Fruit fly (Drosophila melanogaster) whole organism, embryonic: ENCODE measurements around the gene pasi2.

ENCODE experiments used
- Adf1 ChIP-seq: fragments of 200-800 bp; sonication (Bioruptor generic); IDR thresholded peaks from 2 replicates; pipeline ENCODE4 v1.3.6; 2022; ENCODE audit warnings: missing biosample characterization, missing genetic modification characterization
- CG1024 ChIP-seq: fragments of 200-800 bp; sonication (Bioruptor generic); IDR thresholded peaks from 2 replicates; pipeline ENCODE4 v1.3.6; 2022; ENCODE audit warnings: missing biosample characterization, missing genetic modification characterization
- CG10959 ChIP-seq: fragments of 200-800 bp; sonication (Bioruptor generic); IDR thresholded peaks from 2 replicates; pipeline ENCODE4 v1.3.6; 2022; ENCODE audit warnings: missing biosample characterization, missing genetic modification characterization
- CG11696 ChIP-seq: fragments of 200-800 bp; sonication (Bioruptor generic); IDR thresholded peaks from 2 replicates; pipeline ENCODE4 v1.3.6; 2022; ENCODE audit warnings: missing biosample characterization, missing genetic modification characterization
- CG12071 ChIP-seq: fragments of 200-800 bp; sonication (Bioruptor generic); optimal IDR thresholded peaks from 3 replicates; lab custom pipeline; 2018; ENCODE audit warnings: missing biosample characterization, mild to moderate bottlenecking, missing genetic modification characterization
- CG12236 ChIP-seq: fragments of 200-800 bp; sonication (Bioruptor generic); optimal IDR thresholded peaks from 2 replicates; lab custom pipeline; 2016; ENCODE audit warnings: missing biosample characterization, missing genetic modification characterization
- CG12744 ChIP-seq: fragments of 200-800 bp; sonication (Bioruptor generic); optimal IDR thresholded peaks from 2 replicates; lab custom pipeline; 2016; ENCODE audit warnings: missing biosample characterization, missing genetic modification characterization
- CG13123 ChIP-seq: fragments of 200-800 bp; sonication (Bioruptor generic); optimal IDR thresholded peaks from 2 replicates; lab custom pipeline; 2016; ENCODE audit warnings: missing biosample characterization, missing genetic modification characterization
- CG14965 ChIP-seq: fragments of 200-800 bp; sonication (Bioruptor generic); optimal IDR thresholded peaks from 2 replicates; lab custom pipeline; 2016; ENCODE audit warnings: missing biosample characterization, missing genetic modification characterization, borderline replicate concordance
- CG17568 ChIP-seq: fragments of 200-800 bp; sonication (Bioruptor generic); optimal IDR thresholded peaks from 2 replicates; lab custom pipeline; 2018; ENCODE audit warnings: missing biosample characterization, mild to moderate bottlenecking, missing genetic modification characterization, moderate library complexity
- CG18476 ChIP-seq: fragments of 200-800 bp; sonication (Bioruptor generic); optimal IDR thresholded peaks from 2 replicates; lab custom pipeline; 2016; ENCODE audit warnings: missing biosample characterization, mild to moderate bottlenecking, missing genetic modification characterization
- CG2129 ChIP-seq: fragments of 200-800 bp; sonication (Bioruptor generic); IDR thresholded peaks from 2 replicates; pipeline ENCODE4 v1.3.6; 2022; ENCODE audit warnings: missing biosample characterization, missing genetic modification characterization; ENCODE audit not compliant: partially characterized antibody
- CG2875 ChIP-seq: fragments of 200-800 bp; sonication (Bioruptor generic); optimal IDR thresholded peaks from 2 replicates; lab custom pipeline; 2017; ENCODE audit warnings: missing biosample characterization, mild to moderate bottlenecking, missing genetic modification characterization, missing genetic modification reagents
- CG34224 ChIP-seq: fragments of 200-800 bp; sonication (Bioruptor generic); IDR thresholded peaks from 3 replicates; pipeline ENCODE4 v1.3.6; 2022; ENCODE audit warnings: missing biosample characterization, missing genetic modification characterization; ENCODE audit not compliant: partially characterized antibody
- CG34422 ChIP-seq: fragments of 200-800 bp; sonication (Bioruptor generic); IDR thresholded peaks from 3 replicates; pipeline ENCODE4 v1.3.6; 2022; ENCODE audit warnings: missing biosample characterization, missing genetic modification characterization
- CG4328 ChIP-seq: fragments of 200-800 bp; sonication (Bioruptor generic); optimal IDR thresholded peaks from 3 replicates; lab custom pipeline; 2017; ENCODE audit warnings: missing biosample characterization, missing genetic modification reagents, missing genetic modification characterization
- CG4424 ChIP-seq: fragments of 200-800 bp; sonication (Bioruptor generic); optimal IDR thresholded peaks from 3 replicates; lab custom pipeline; 2016; ENCODE audit warnings: missing biosample characterization, missing genetic modification characterization
- CG7963 ChIP-seq: fragments of 200-800 bp; sonication (Bioruptor generic); IDR thresholded peaks from 3 replicates; pipeline ENCODE4 v1.3.6; 2022; ENCODE audit warnings: missing biosample characterization, missing genetic modification characterization; ENCODE audit not compliant: partially characterized antibody
- CG8290 ChIP-seq, 3 experiments: fragments of 200-800 bp; sonication (Bioruptor generic); optimal IDR thresholded peaks; 2 replicates each; lab custom pipeline; 2016 to 2019; ENCODE audit warnings: missing biosample characterization in 3 of 3, missing genetic modification characterization in 3 of 3, mild to moderate bottlenecking in 2 of 3, moderate library complexity in 1 of 3
- CG8924 ChIP-seq: fragments of 200-800 bp; optimal IDR thresholded peaks from 3 replicates; lab custom pipeline; 2019; ENCODE audit warnings: missing biosample characterization, mild to moderate bottlenecking, missing genetic modification characterization, moderate library complexity
- CG9215 ChIP-seq: fragments of 200-800 bp; sonication (Bioruptor generic); IDR thresholded peaks from 2 replicates; pipeline ENCODE4 v1.3.6; 2022; ENCODE audit warnings: missing biosample characterization, missing genetic modification characterization
- Gug ChIP-seq: fragments of 200-800 bp; sonication (Bioruptor generic); IDR thresholded peaks from 4 replicates; pipeline ENCODE4 v1.3.6; 2022; ENCODE audit warnings: missing biosample characterization, missing genetic modification characterization
- Jarid2 ChIP-seq: fragments of 200-800 bp; sonication (Bioruptor generic); optimal IDR thresholded peaks from 3 replicates; lab custom pipeline; 2017; ENCODE audit warnings: mild to moderate bottlenecking, missing biosample characterization, missing genetic modification reagents, missing genetic modification characterization
- Max ChIP-seq: fragments of 200-800 bp; sonication (Bioruptor generic); optimal IDR thresholded peaks from 2 replicates; lab custom pipeline; 2016; ENCODE audit warnings: missing biosample characterization, mild to moderate bottlenecking, missing genetic modification characterization
- NK7.1 ChIP-seq: fragments of 200-800 bp; sonication (Bioruptor generic); optimal IDR thresholded peaks from 3 replicates; lab custom pipeline; 2016; ENCODE audit warnings: missing biosample characterization, missing genetic modification characterization
- Neu2 ChIP-seq: fragments of 200-800 bp; sonication (Bioruptor generic); optimal IDR thresholded peaks from 3 replicates; lab custom pipeline; 2016; ENCODE audit warnings: missing biosample characterization, missing genetic modification characterization, borderline replicate concordance
- Scr ChIP-seq: fragments of 200-800 bp; sonication (Bioruptor generic); IDR thresholded peaks from 2 replicates; pipeline ENCODE4 v1.3.6; 2022; ENCODE audit warnings: missing biosample characterization, missing genetic modification characterization; ENCODE audit not compliant: partially characterized antibody
- Ssrp ChIP-seq: fragments of 200-800 bp; sonication (Bioruptor generic); optimal IDR thresholded peaks from 2 replicates; lab custom pipeline; 2018; ENCODE audit warnings: missing biosample characterization, mild to moderate bottlenecking, missing genetic modification characterization, moderate library complexity
- YL-1 ChIP-seq: fragments of 200-800 bp; sonication (Bioruptor generic); optimal IDR thresholded peaks from 3 replicates; lab custom pipeline; 2017; ENCODE audit warnings: missing biosample characterization, mild to moderate bottlenecking, missing genetic modification characterization
- ab ChIP-seq: fragments of 200-800 bp; sonication (Bioruptor generic); optimal IDR thresholded peaks from 2 replicates; lab custom pipeline; 2016; ENCODE audit warnings: missing biosample characterization, missing genetic modification characterization
- ara ChIP-seq: fragments of 200-800 bp; sonication (Bioruptor generic); IDR thresholded peaks from 2 replicates; pipeline ENCODE4 v1.3.6; 2022; ENCODE audit warnings: missing biosample characterization, missing genetic modification characterization
- ato ChIP-seq: fragments of 200-800 bp; sonication (Bioruptor generic); IDR thresholded peaks from 2 replicates; pipeline ENCODE4 v1.3.6; 2022; ENCODE audit warnings: missing biosample characterization, missing genetic modification characterization; ENCODE audit not compliant: partially characterized antibody
- bbx ChIP-seq: fragments of 200-800 bp; sonication (Bioruptor generic); IDR thresholded peaks from 2 replicates; pipeline ENCODE4 v1.3.6; 2022; ENCODE audit warnings: missing biosample characterization, missing genetic modification characterization; ENCODE audit not compliant: partially characterized antibody
- bsh ChIP-seq, 2 experiments: fragments of 200-800 bp; sonication (Bioruptor generic); optimal IDR thresholded peaks; 2 replicates each; lab custom pipeline; 2017 to 2018; ENCODE audit warnings: mild to moderate bottlenecking in 2 of 2, missing biosample characterization in 2 of 2, missing genetic modification characterization in 2 of 2, moderate library complexity in 1 of 2
- crol ChIP-seq: fragments of 200-800 bp; sonication (Bioruptor generic); IDR thresholded peaks from 2 replicates; pipeline ENCODE4 v1.3.6; 2022; ENCODE audit warnings: missing biosample characterization, missing genetic modification characterization
- crp ChIP-seq, 2 experiments: fragments of 200-800 bp; sonication (Bioruptor generic); optimal IDR thresholded peaks; 2 replicates in 1 of 2; 3 replicates in 1 of 2; lab custom pipeline; 2017; ENCODE audit warnings: missing biosample characterization in 2 of 2, missing genetic modification characterization in 2 of 2, mild to moderate bottlenecking in 1 of 2, moderate library complexity in 1 of 2
- dan ChIP-seq: fragments of 200-800 bp; sonication (Bioruptor generic); IDR thresholded peaks from 2 replicates; pipeline ENCODE4 v1.3.6; 2022; ENCODE audit warnings: missing biosample characterization, missing genetic modification characterization
- dimm ChIP-seq: fragments of 200-800 bp; sonication (Bioruptor generic); IDR thresholded peaks from 2 replicates; pipeline ENCODE4 v1.3.6; 2022; ENCODE audit warnings: missing biosample characterization, missing genetic modification characterization
- dysf ChIP-seq: fragments of 200-800 bp; sonication (Bioruptor generic); IDR thresholded peaks from 3 replicates; pipeline ENCODE4 v1.3.6; 2022; ENCODE audit warnings: missing biosample characterization, missing genetic modification characterization
- fd96Cb ChIP-seq: fragments of 200-800 bp; sonication (Bioruptor generic); optimal IDR thresholded peaks from 2 replicates; lab custom pipeline; 2018; ENCODE audit warnings: missing biosample characterization, mild to moderate bottlenecking, missing genetic modification characterization, moderate library complexity
- grn ChIP-seq: fragments of 200-800 bp; sonication (Bioruptor generic); optimal IDR thresholded peaks from 3 replicates; lab custom pipeline; 2017; ENCODE audit warnings: missing biosample characterization, missing genetic modification characterization
- gsb ChIP-seq: fragments of 200-800 bp; sonication (Bioruptor generic); IDR thresholded peaks from 2 replicates; pipeline ENCODE4 v1.3.6; 2022; ENCODE audit warnings: missing biosample characterization, missing genetic modification characterization
- insv ChIP-seq, 2 experiments: fragments of 200-800 bp; sonication (Bioruptor generic); optimal IDR thresholded peaks; 3 replicates each; lab custom pipeline; 2016 to 2018; ENCODE audit warnings: missing biosample characterization in 2 of 2, missing genetic modification characterization in 2 of 2
- kay ChIP-seq: fragments of 200-800 bp; sonication (Bioruptor generic); optimal IDR thresholded peaks from 2 replicates; lab custom pipeline; 2016; ENCODE audit warnings: missing biosample characterization, missing genetic modification characterization
- maf-S ChIP-seq: fragments of 200-800 bp; sonication (Bioruptor generic); optimal IDR thresholded peaks from 2 replicates; lab custom pipeline; 2016; ENCODE audit warnings: missing biosample characterization, missing genetic modification characterization
- rib ChIP-seq: fragments of 200-800 bp; sonication (Bioruptor generic); IDR thresholded peaks from 2 replicates; pipeline ENCODE4 v1.3.6; 2022; ENCODE audit warnings: missing biosample characterization, missing genetic modification characterization
- sisA ChIP-seq: fragments of 200-800 bp; sonication (Bioruptor generic); IDR thresholded peaks from 2 replicates; pipeline ENCODE4 v1.3.6; 2022; ENCODE audit warnings: missing biosample characterization, missing genetic modification characterization
- sug ChIP-seq: fragments of 200-800 bp; optimal IDR thresholded peaks from 2 replicates; lab custom pipeline; 2019; ENCODE audit warnings: missing biosample characterization, mild to moderate bottlenecking, missing genetic modification characterization, moderate library complexity
- tio ChIP-seq: fragments of 200-800 bp; sonication (Bioruptor generic); optimal IDR thresholded peaks from 2 replicates; lab custom pipeline; 2017; ENCODE audit warnings: missing biosample characterization, missing genetic modification characterization, inconsistent platforms

pasi2 gene

DNA sequence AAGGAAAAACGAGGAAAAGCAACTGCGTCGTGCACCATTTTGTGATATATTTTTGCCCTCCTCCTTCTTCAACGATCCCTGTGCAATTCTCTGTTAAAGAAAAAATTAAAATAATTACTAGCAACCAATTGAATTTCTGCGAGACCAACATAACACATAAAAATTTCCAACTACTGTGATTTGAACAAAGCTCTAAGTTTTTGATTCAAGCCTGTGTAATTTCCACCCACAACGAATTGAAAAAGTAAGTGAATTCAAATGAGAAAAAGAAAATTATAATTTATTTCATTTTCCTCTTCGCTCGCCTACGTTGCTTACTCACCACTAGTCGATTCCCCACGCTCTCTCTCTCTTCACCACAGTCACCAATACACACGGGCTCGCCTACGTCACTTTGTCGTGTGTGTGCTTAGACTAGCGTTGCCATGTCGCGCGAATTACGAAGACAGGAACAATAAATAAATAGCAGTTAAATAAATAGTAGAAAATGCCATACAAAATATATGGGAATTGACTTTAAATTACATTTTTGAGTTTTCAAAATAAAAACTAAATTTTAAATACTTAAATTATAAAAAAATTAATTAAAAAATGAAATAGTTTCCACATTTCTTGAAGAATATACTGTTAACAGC, 7.4 kb downstream of the pasi2 start (continued):
- TF ChIP-seq ara (GFP tag; lab: Robert Waterston, UW) (no peak), NK7.1 (GFP tag; lab: Kevin White, UChicago) (no peak), CG2129 (no peak), CG13123 (GFP tag; lab: Kevin White, UChicago) (no peak), CG12071 (GFP tag; lab: Kevin White, UChicago) (peak; percentile 69), CG11696 (GFP tag; lab: Robert Waterston, UW) (no peak), Adf1 (GFP tag; lab: Robert Waterston, UW) (peak; percentile 17; the same call in 1 of the 2 replicates), Neu2 (GFP tag; lab: Kevin White, UChicago) (no peak), Ssrp (tag; lab: Kevin White, UChicago) (no peak), rib (GFP tag; lab: Robert Waterston, UW) (no peak), kay (GFP tag; lab: Kevin White, UChicago) (no peak), CG12236 (GFP tag; lab: Kevin White, UChicago) (no peak), CG12744 (GFP tag; lab: Kevin White, UChicago) (no peak), YL-1 (GFP tag; lab: Kevin White, UChicago) (peak; percentile 7), bbx (GFP tag; lab: Robert Waterston, UW) (no peak), CG18476 (GFP tag; lab: Kevin White, UChicago) (peak; percentile 19), crol (no peak), Gug (GFP tag; lab: Robert Waterston, UW) (no peak), dysf (GFP tag; lab: Robert Waterston, UW) (no peak), sisA (no peak), maf-S (GFP tag; lab: Kevin White, UChicago) (no peak), CG9215 (GFP tag; lab: Robert Waterston, UW) (no peak), bsh (GFP tag; optimal IDR thresholded peaks at IDR 0.05; lab: Kevin White, UChicago) (peak; percentile 32 to 50), CG17568 (GFP tag; lab: Kevin White, UChicago) (peak; percentile 48), fd96Cb (tag; lab: Kevin White, UChicago) (no peak), CG4328 (peak; percentile 57), CG34422 (GFP tag; lab: Robert Waterston, UW) (peak; percentile 34; the same call in 1 of the 3 replicates), Max (peak; percentile 49), grn (GFP tag; lab: Kevin White, UChicago) (no peak), gsb (no peak), CG1024 (GFP tag; lab: Robert Waterston, UW) (no peak), CG4424 (peak; percentile 24), Scr (GFP tag; lab: Robert Waterston, UW) (no peak), CG7963 (GFP tag; lab: Robert Waterston, UW) (no peak), CG8290 (GFP tag; optimal IDR thresholded peaks at IDR 0.05; lab: Kevin White, UChicago) (no peak), CG8290 (tag; optimal IDR thresholded peaks at IDR 0.05; lab: Kevin White, UChicago) (peak; percentile 18 to 81), sug (tag; lab: Kevin White, UChicago) (peak; percentile 23), ato (GFP tag; lab: Robert Waterston, UW) (no peak), dan (GFP tag; lab: Robert Waterston, UW) (no peak), crp (GFP tag; optimal IDR thresholded peaks at IDR 0.05; lab: Kevin White, UChicago) (no peak), CG10959 (GFP tag; lab: Robert Waterston, UW) (no peak), CG8924 (peak; percentile 76), dimm (GFP tag; lab: Robert Waterston, UW) (no peak), insv (GFP tag; optimal IDR thresholded peaks at IDR 0.05; lab: Kevin White, UChicago) (peak in 1 of 2 experiments; percentile 38), tio (GFP tag; lab: Kevin White, UChicago) (peak; percentile 38), CG14965 (GFP tag; lab: Kevin White, UChicago) (no peak), CG2875 (GFP tag; lab: Kevin White, UChicago) (peak; percentile 44), ab (no peak), Jarid2 (no peak), CG34224 (no peak)
